Fruit fly (Drosophila melanogaster): Measurements from ENCODE around the gene Crz.

Crz gene

DNA sequence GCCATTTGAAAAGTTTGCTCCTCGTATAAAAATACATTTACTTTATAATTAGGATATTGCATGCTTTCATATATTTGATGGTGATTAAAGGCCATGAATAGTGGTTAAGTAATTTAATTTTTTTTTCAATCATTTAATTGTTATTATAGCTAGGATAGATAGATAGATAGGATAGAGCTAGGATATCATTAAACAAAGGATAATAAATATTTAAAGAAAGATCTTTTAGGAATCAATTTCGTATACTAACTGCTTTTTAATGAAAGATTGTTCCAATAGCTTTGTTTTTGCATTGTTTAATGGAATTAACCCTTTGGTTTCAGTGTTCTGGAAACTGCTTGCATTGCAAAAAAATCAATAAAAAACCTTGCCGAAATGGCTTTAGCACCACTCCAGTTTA is 39.9 kb downstream of the Crz start:
- no peak for TF ChIP-seq Hr83 (GFP tag; optimal IDR thresholded peaks at IDR 0.05; ENCODE audit: poor library complexity, severe bottlenecking)
- no peak for TF ChIP-seq Jra (GFP tag; optimal IDR thresholded peaks at IDR 0.05)
- TF ChIP-seq Rel (GFP tag; optimal IDR thresholded peaks at IDR 0.05): no peak
- TF ChIP-seq Rel (tag; optimal IDR thresholded peaks at IDR 0.05): no peak
- TF ChIP-seq dl (GFP tag; optimal IDR thresholded peaks at IDR 0.05; ENCODE audit: insufficient read depth in 1 of 2, partially characterized antibody in 2 of 2): no peak
- TF ChIP-seq OdsH (GFP tag; optimal IDR thresholded peaks at IDR 0.05): no peak
- TF ChIP-seq N (GFP tag; optimal IDR thresholded peaks at IDR 0.05): no peak
- peak in 1 of 2 experiments; percentile 36 for TF ChIP-seq foxo (GFP tag; optimal IDR thresholded peaks at IDR 0.05)
- TF ChIP-seq CG9705 (GFP tag; optimal IDR thresholded peaks at IDR 0.05): no peak
- TF ChIP-seq sv (GFP tag; optimal IDR thresholded peaks at IDR 0.05): no peak
- TF ChIP-seq CG32264 (GFP tag; optimal IDR thresholded peaks at IDR 0.05): no peak
- TF ChIP-seq HLH106 (tag; optimal IDR thresholded peaks at IDR 0.05): peak; percentile 43
- TF ChIP-seq CrebA (GFP tag; optimal IDR thresholded peaks at IDR 0.05; ENCODE audit: borderline replicate concordance): no peak
- TF ChIP-seq pan (optimal IDR thresholded peaks at IDR 0.05): no peak
- no peak for TF ChIP-seq Myc (optimal IDR thresholded peaks at IDR 0.05)
- TF ChIP-seq h (GFP tag; optimal IDR thresholded peaks at IDR 0.05): peak; percentile 7
- TF ChIP-seq usp (GFP tag; optimal IDR thresholded peaks at IDR 0.05): no peak
- no peak for TF ChIP-seq br (GFP tag; optimal IDR thresholded peaks at IDR 0.05)

DNA sequence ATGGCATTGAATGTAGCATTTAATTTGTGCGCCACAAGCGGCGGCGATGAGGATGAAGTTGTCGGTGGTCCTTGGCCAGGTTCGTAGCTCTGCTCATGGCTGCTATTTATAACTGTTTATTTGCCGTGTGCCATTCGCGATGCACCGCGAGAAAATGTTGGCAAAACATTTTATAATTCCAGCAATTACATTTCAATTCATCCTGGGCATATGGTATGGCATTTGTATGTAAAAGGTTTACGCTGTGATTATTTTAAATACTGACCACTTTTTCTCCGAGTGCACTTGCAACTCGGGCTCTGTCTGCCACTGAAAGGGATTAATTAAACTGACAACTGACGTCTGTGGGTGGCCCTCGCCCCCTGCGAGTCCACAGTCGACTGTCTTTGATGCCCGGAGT is 42.0 kb downstream of the Crz start:
- TF ChIP-seq HLH106 (tag; optimal IDR thresholded peaks at IDR 0.05): peak; percentile 44
- no peak for TF ChIP-seq sage (GFP tag; optimal IDR thresholded peaks at IDR 0.05)
- TF ChIP-seq h (GFP tag; optimal IDR thresholded peaks at IDR 0.05): peak; percentile 56
- peak; percentile 33 for TF ChIP-seq rgr (GFP tag; optimal IDR thresholded peaks at IDR 0.05)
- peak; percentile 5 for TF ChIP-seq dmrt93B (GFP tag; optimal IDR thresholded peaks at IDR 0.05)
- TF ChIP-seq Myc (optimal IDR thresholded peaks at IDR 0.05): no peak
- TF ChIP-seq dl (GFP tag; optimal IDR thresholded peaks at IDR 0.05; ENCODE audit: insufficient read depth in 1 of 2, partially characterized antibody in 2 of 2): no peak
- peak; percentile 53 for TF ChIP-seq fru (GFP tag; optimal IDR thresholded peaks at IDR 0.05)
- TF ChIP-seq ey (GFP tag; optimal IDR thresholded peaks at IDR 0.05): peak; percentile 48
- TF ChIP-seq br (GFP tag; optimal IDR thresholded peaks at IDR 0.05): peak; percentile 18
- TF ChIP-seq Hnf4 (GFP tag; optimal IDR thresholded peaks at IDR 0.05): peak; percentile 2
- TF ChIP-seq Hr83 (GFP tag; optimal IDR thresholded peaks at IDR 0.05; ENCODE audit: poor library complexity, severe bottlenecking): peak; percentile 10
- TF ChIP-seq Sp1 (GFP tag; optimal IDR thresholded peaks at IDR 0.05): peak; percentile 27
- TF ChIP-seq N (GFP tag; optimal IDR thresholded peaks at IDR 0.05): no peak
- TF ChIP-seq foxo (GFP tag; optimal IDR thresholded peaks at IDR 0.05): peak in 1 of 2 experiments; percentile 49

DNA sequence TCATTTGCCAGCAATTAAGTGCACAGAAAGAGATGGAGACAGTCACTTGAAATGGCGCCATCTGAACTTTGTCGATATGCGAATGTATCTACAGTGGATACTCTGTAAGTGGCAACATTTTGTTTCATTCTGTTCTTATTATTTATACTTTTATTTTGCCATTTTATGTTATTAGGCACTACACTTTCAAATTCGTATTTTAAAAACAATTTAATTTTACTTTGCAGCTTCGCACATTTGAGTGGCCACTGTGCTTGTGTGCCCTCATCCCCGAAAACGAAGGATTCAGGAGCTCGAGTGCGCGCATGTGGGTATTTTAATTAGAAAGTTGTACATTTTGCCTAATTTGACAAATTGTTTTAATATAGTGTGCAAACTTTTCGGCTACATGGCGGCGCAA is 42.8 kb downstream of the Crz start:
- TF ChIP-seq psq (GFP tag; optimal IDR thresholded peaks at IDR 0.05) (peak; percentile 33), woc (GFP tag; optimal IDR thresholded peaks at IDR 0.05) (peak; percentile 57), GATAd (GFP tag; optimal IDR thresholded peaks at IDR 0.05) (no peak), Sp1 (GFP tag; optimal IDR thresholded peaks at IDR 0.05) (peak; percentile 49), Hnf4 (GFP tag; optimal IDR thresholded peaks at IDR 0.05) (peak; percentile 61), usp (GFP tag; optimal IDR thresholded peaks at IDR 0.05) (no peak), HLH106 (tag; optimal IDR thresholded peaks at IDR 0.05) (peak; percentile 73), CrebA (GFP tag; optimal IDR thresholded peaks at IDR 0.05; ENCODE audit: borderline replicate concordance) (no peak), h (GFP tag; optimal IDR thresholded peaks at IDR 0.05) (peak; percentile 78), tai (GFP tag; optimal IDR thresholded peaks at IDR 0.05) (peak; percentile 39), Rel (GFP tag; optimal IDR thresholded peaks at IDR 0.05) (peak; percentile 14), Rel (tag; optimal IDR thresholded peaks at IDR 0.05) (peak; percentile 8), dmrt93B (GFP tag; optimal IDR thresholded peaks at IDR 0.05) (peak; percentile 19), dl (GFP tag; optimal IDR thresholded peaks at IDR 0.05; ENCODE audit: insufficient read depth in 1 of 2, partially characterized antibody in 2 of 2) (no peak), br (GFP tag; optimal IDR thresholded peaks at IDR 0.05) (peak; percentile 52), N (GFP tag; optimal IDR thresholded peaks at IDR 0.05) (no peak), foxo (GFP tag; optimal IDR thresholded peaks at IDR 0.05) (peak in 1 of 2 experiments; percentile 68), OdsH (GFP tag; optimal IDR thresholded peaks at IDR 0.05) (peak; percentile 54), CG32264 (GFP tag; optimal IDR thresholded peaks at IDR 0.05) (peak; percentile 40), Dif (GFP tag; optimal IDR thresholded peaks at IDR 0.05; ENCODE audit: partially characterized antibody) (no peak), dsf (GFP tag; optimal IDR thresholded peaks at IDR 0.05; ENCODE audit: borderline replicate concordance) (no peak), pan (optimal IDR thresholded peaks at IDR 0.05) (no peak), lola (GFP tag; optimal IDR thresholded peaks at IDR 0.05) (no peak), brk (GFP tag; optimal IDR thresholded peaks at IDR 0.05) (peak; percentile 8), sage (GFP tag; optimal IDR thresholded peaks at IDR 0.05) (no peak), CG9705 (GFP tag; optimal IDR thresholded peaks at IDR 0.05) (peak; percentile 44), sv (GFP tag; optimal IDR thresholded peaks at IDR 0.05) (no peak), rgr (GFP tag; optimal IDR thresholded peaks at IDR 0.05) (peak; percentile 73), fru (GFP tag; optimal IDR thresholded peaks at IDR 0.05) (peak; percentile 65), Jra (GFP tag; optimal IDR thresholded peaks at IDR 0.05) (peak; percentile 20), ey (GFP tag; optimal IDR thresholded peaks at IDR 0.05) (peak; percentile 60), Hr83 (GFP tag; optimal IDR thresholded peaks at IDR 0.05; ENCODE audit: poor library complexity, severe bottlenecking) (no peak), Mio (GFP tag; optimal IDR thresholded peaks at IDR 0.05) (no peak)

Measured in whole organism, wandering third instar larva.